Worm (Caenorhabditis elegans) whole organism, L4/young adult: ENCODE results near the gene T21C12.4.

ENCODE experiments used
- W03F9.2 ChIP-seq: fragments of 150-350 bp; optimal IDR thresholded peaks from 2 replicates; lab custom pipeline; 2014; ENCODE audit warnings: missing biosample characterization, missing genetic modification characterization
- him-1 ChIP-seq: sonication (generic microtip); optimal IDR thresholded peaks from 2 replicates; lab custom pipeline; 2016; ENCODE audit warnings: missing genotype, missing genetic modification reagents, missing genetic modification characterization, missing compliant biosample characterization

DNA sequence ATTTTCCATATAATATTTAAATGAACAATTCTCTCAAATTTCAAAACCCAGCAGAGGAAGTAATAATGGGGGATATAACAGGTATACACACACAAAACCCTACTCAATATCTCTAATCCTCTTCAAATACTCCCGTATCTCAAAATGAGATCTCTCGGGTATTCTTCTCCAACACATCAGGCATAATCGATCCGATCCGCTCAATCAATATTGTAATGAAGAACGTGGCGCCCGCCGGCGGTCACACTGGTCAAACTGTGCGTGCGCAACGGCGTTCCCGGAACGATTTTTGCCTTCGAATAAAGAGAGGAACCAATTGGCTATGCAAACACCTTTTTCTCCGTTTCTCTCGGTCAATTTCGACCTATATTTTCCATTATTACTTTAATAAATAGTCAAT, 4.7 kb upstream of the T21C12.4 start:
- TF ChIP-seq him-1 (tag; lab: Kevin White, UChicago) (no peak), W03F9.2 (tag; lab: Kevin White, UChicago) (no peak)
